Fruit fly (Drosophila melanogaster): Measurements from ENCODE around the gene shd.

dm6 chr3L:14661567-14662258 lies 47.5 kb downstream of the shd start:
- TF ChIP-seq CG8478 (optimal IDR thresholded peaks at IDR 0.05) (no peak), CTCF (optimal IDR thresholded peaks at IDR 0.05) (no peak)

Data from S2 (cell line).